ENCODE assay signal across 2 worm cellular contexts in genomic region chrV:6838599-6838998, ce11.
TF ChIP-seq lines count a peak whose summit lies in the region.

Gene T15B7.15 (minus strand): TSS chrV:6838665.

TF ChIP-seq in whole organism, L1 larva, 84 proteins besides CTCF, POLR2A, EP300 and RAD21 (continued from another document):
- TF ChIP-seq nhr-11 (tag; optimal IDR thresholded peaks at IDR 0.05; lab: Kevin White, UChicago) (no peak), efl-1 (optimal IDR thresholded peaks at IDR 0.05; lab: Kevin White, UChicago) (peak; percentile 32 to 83), efl-1 (GFP tag; optimal IDR thresholded peaks at IDR 0.05 in 1 of 2; lab: Kevin White, UChicago) (peak; percentile 84 to 97), ztf-4 (tag; optimal IDR thresholded peaks at IDR 0.05; lab: Kevin White, UChicago) (no peak), swsn-7 (tag; optimal IDR thresholded peaks at IDR 0.05; lab: Kevin White, UChicago) (peak; percentile 36), ceh-90 (tag; optimal IDR thresholded peaks at IDR 0.05; lab: Kevin White, UChicago) (no peak), snpc-4 (tag; optimal IDR thresholded peaks at IDR 0.05; lab: Kevin White, UChicago) (no peak), Y116A8C.19 (tag; optimal IDR thresholded peaks at IDR 0.05; lab: Kevin White, UChicago; ENCODE audit: borderline replicate concordance) (no peak), tlp-1 (tag; optimal IDR thresholded peaks at IDR 0.05; lab: Kevin White, UChicago) (no peak), nhr-76 (tag; optimal IDR thresholded peaks at IDR 0.05; lab: Kevin White, UChicago) (no peak), lin-15B (tag; optimal IDR thresholded peaks at IDR 0.05; lab: Kevin White, UChicago) (peak; percentile 51), lin-39 (tag; optimal IDR thresholded peaks at IDR 0.05; lab: Kevin White, UChicago) (peak; percentile 21), xbp-1 (tag; optimal IDR thresholded peaks at IDR 0.05; lab: Kevin White, UChicago) (peak; percentile 20), nhr-19 (GFP tag; conservative IDR thresholded peaks at IDR 0.05; lab: Robert Waterston, UW) (peak; percentile 44), egl-27 (tag; optimal IDR thresholded peaks at IDR 0.05; lab: Kevin White, UChicago) (no peak), dsc-1 (tag; optimal IDR thresholded peaks at IDR 0.05; lab: Kevin White, UChicago) (peak; percentile 21), lin-13 (GFP tag; optimal IDR thresholded peaks at IDR 0.05; lab: Kevin White, UChicago) (no peak), mdl-1 (tag; optimal IDR thresholded peaks at IDR 0.05; lab: Kevin White, UChicago) (no peak), hlh-4 (tag; optimal IDR thresholded peaks at IDR 0.05; lab: Kevin White, UChicago) (no peak), mab-9 (GFP tag; IDR thresholded peaks at IDR 0.05; lab: Robert Waterston, UW) (no peak), ets-5 (GFP tag; IDR thresholded peaks at IDR 0.05; lab: Robert Waterston, UW) (no peak), C16A3.4 (tag; optimal IDR thresholded peaks at IDR 0.05; lab: Kevin White, UChicago) (peak; percentile 31), lin-35 (GFP tag; optimal IDR thresholded peaks at IDR 0.05; lab: Kevin White, UChicago) (peak; percentile 67 to 87), nhr-71 (tag; optimal IDR thresholded peaks at IDR 0.05; lab: Kevin White, UChicago) (peak; percentile 50), efl-3 (GFP tag; optimal IDR thresholded peaks at IDR 0.05; lab: Kevin White, UChicago) (no peak), nhr-28 (tag; optimal IDR thresholded peaks at IDR 0.05; lab: Kevin White, UChicago) (no peak), unc-130 (tag; optimal IDR thresholded peaks at IDR 0.05; lab: Kevin White, UChicago) (no peak), unc-30 (tag; optimal IDR thresholded peaks at IDR 0.05; lab: Kevin White, UChicago) (no peak), mep-1 (tag; optimal IDR thresholded peaks at IDR 0.05; lab: Kevin White, UChicago) (peak; percentile 36), tbx-2 (tag; optimal IDR thresholded peaks at IDR 0.05; lab: Kevin White, UChicago) (peak; percentile 18), mef-2 (tag; optimal IDR thresholded peaks at IDR 0.05; lab: Kevin White, UChicago) (no peak), elt-3 (tag; optimal IDR thresholded peaks at IDR 0.05; lab: Kevin White, UChicago) (peak in 1 of 6 experiments; percentile 1), fkh-8 (tag; optimal IDR thresholded peaks at IDR 0.05; lab: Kevin White, UChicago) (no peak), aha-1 (tag; optimal IDR thresholded peaks at IDR 0.05; lab: Kevin White, UChicago) (no peak), grh-1 (GFP tag; IDR thresholded peaks at IDR 0.05; lab: Robert Waterston, UW) (no peak), nhr-84 (tag; optimal IDR thresholded peaks at IDR 0.05; lab: Kevin White, UChicago) (no peak), nhr-47 (tag; optimal IDR thresholded peaks at IDR 0.05; lab: Kevin White, UChicago) (peak; percentile 53), ceh-82 (tag; optimal IDR thresholded peaks at IDR 0.05; lab: Kevin White, UChicago) (peak in 2 of 3 experiments; percentile 11 to 33), ces-1 (GFP tag; optimal IDR thresholded peaks at IDR 0.05; lab: Kevin White, UChicago) (no peak), hpl-2 (GFP tag; optimal IDR thresholded peaks at IDR 0.05; lab: Kevin White, UChicago) (no peak), alr-1 (tag; optimal IDR thresholded peaks at IDR 0.05; lab: Kevin White, UChicago; ENCODE audit: borderline replicate concordance) (no peak), snu-23 (GFP tag; optimal IDR thresholded peaks at IDR 0.05; lab: Kevin White, UChicago) (peak; percentile 42), dpl-1 (GFP tag; optimal IDR thresholded peaks at IDR 0.05; lab: Kevin White, UChicago) (peak; percentile 72 to 88 (median 82)), nhr-77 (tag; optimal IDR thresholded peaks at IDR 0.05; lab: Kevin White, UChicago) (no peak), zip-4 (GFP tag; optimal IDR thresholded peaks at IDR 0.05; lab: Kevin White, UChicago) (no peak), vab-15 (tag; optimal IDR thresholded peaks at IDR 0.05; lab: Kevin White, UChicago) (no peak), nhr-20 (tag; optimal IDR thresholded peaks at IDR 0.05; lab: Kevin White, UChicago) (peak; percentile 21)

TF ChIP-seq in whole organism, L3 larva, 47 proteins besides CTCF, POLR2A, EP300 and RAD21 (continued from another document):
- peak; percentile 51 for TF ChIP-seq pha-4 (tag; optimal IDR thresholded peaks at IDR 0.05; lab: Kevin White, UChicago)
- TF ChIP-seq daf-12 (tag; optimal IDR thresholded peaks at IDR 0.05; lab: Kevin White, UChicago) = no peak
- TF ChIP-seq nhr-237 (tag; optimal IDR thresholded peaks at IDR 0.05; lab: Kevin White, UChicago) = no peak
- TF ChIP-seq hmg-11 (tag; optimal IDR thresholded peaks at IDR 0.05; lab: Kevin White, UChicago) = peak; percentile 20
- no peak for TF ChIP-seq ceh-16 (tag; optimal IDR thresholded peaks at IDR 0.05; lab: Kevin White, UChicago)
- no peak for TF ChIP-seq ztf-11 (tag; optimal IDR thresholded peaks at IDR 0.05; lab: Kevin White, UChicago)
- no peak for TF ChIP-seq zag-1 (tag; optimal IDR thresholded peaks at IDR 0.05; lab: Kevin White, UChicago)
- no peak for TF ChIP-seq lsy-12 (tag; optimal IDR thresholded peaks at IDR 0.05; lab: Kevin White, UChicago)
- no peak for TF ChIP-seq unc-62 (GFP tag; optimal IDR thresholded peaks at IDR 0.05; lab: Kevin White, UChicago)
- TF ChIP-seq ceh-28 (tag; optimal IDR thresholded peaks at IDR 0.05; lab: Kevin White, UChicago) = no peak
- no peak for TF ChIP-seq elt-1 (tag; optimal IDR thresholded peaks at IDR 0.05; lab: Kevin White, UChicago)
- TF ChIP-seq nhr-67 (tag; optimal IDR thresholded peaks at IDR 0.05; lab: Kevin White, UChicago) = no peak
- TF ChIP-seq nhr-76 (tag; optimal IDR thresholded peaks at IDR 0.05; lab: Kevin White, UChicago) = no peak
- no peak for TF ChIP-seq elt-2 (tag; optimal IDR thresholded peaks at IDR 0.05; lab: Kevin White, UChicago)
- TF ChIP-seq mml-1 (tag; optimal IDR thresholded peaks at IDR 0.05; lab: Kevin White, UChicago) = no peak
- no peak for TF ChIP-seq ceh-9 (tag; optimal IDR thresholded peaks at IDR 0.05; lab: Kevin White, UChicago)
- TF ChIP-seq R02D3.7 (tag; optimal IDR thresholded peaks at IDR 0.05; lab: Kevin White, UChicago) = peak; percentile 96
- TF ChIP-seq aly-2 (tag; optimal IDR thresholded peaks at IDR 0.05; lab: Kevin White, UChicago) = no peak
- no peak for TF ChIP-seq lin-39 (tag; optimal IDR thresholded peaks at IDR 0.05; lab: Kevin White, UChicago)
- TF ChIP-seq unc-39 (tag; optimal IDR thresholded peaks at IDR 0.05; lab: Kevin White, UChicago) = no peak
- TF ChIP-seq nhr-25 (tag; optimal IDR thresholded peaks at IDR 0.05; lab: Kevin White, UChicago) = no peak
- no peak for TF ChIP-seq ztf-4 (tag; optimal IDR thresholded peaks at IDR 0.05; lab: Kevin White, UChicago)
- no peak for TF ChIP-seq mdl-1 (tag; optimal IDR thresholded peaks at IDR 0.05; lab: Kevin White, UChicago)
